Fruit fly (Drosophila melanogaster) whole organism, adult: Measurements from ENCODE around the gene Ns4.

Source experiments
- CG11617 ChIP-seq: fragments of 200-800 bp; sonication (Bioruptor generic); optimal IDR thresholded peaks from 2 replicates; lab custom pipeline; 2017; ENCODE audit warnings: mild to moderate bottlenecking, missing biosample characterization, missing genetic modification reagents, missing genetic modification characterization
- CG12768 ChIP-seq: fragments of 200-800 bp; sonication (Bioruptor generic); optimal IDR thresholded peaks from 2 replicates; lab custom pipeline; 2017; ENCODE audit warnings: missing biosample characterization, missing genetic modification characterization, mild to moderate bottlenecking, moderate library complexity, missing genetic modification reagents
- CG14711 ChIP-seq: fragments of 200-800 bp; sonication (Bioruptor generic); optimal IDR thresholded peaks from 2 replicates; lab custom pipeline; 2018; ENCODE audit warnings: missing biosample characterization, mild to moderate bottlenecking, missing genetic modification characterization, moderate library complexity
- CG1620 ChIP-seq: fragments of 200-800 bp; sonication (Bioruptor generic); optimal IDR thresholded peaks from 2 replicates; lab custom pipeline; 2016; ENCODE audit warnings: missing biosample characterization, missing genetic modification characterization
- CG33017 ChIP-seq: fragments of 200-800 bp; sonication (Bioruptor generic); optimal IDR thresholded peaks from 2 replicates; lab custom pipeline; 2018; ENCODE audit warnings: missing biosample characterization, mild to moderate bottlenecking, missing genetic modification characterization, moderate library complexity
- CG5204 ChIP-seq: fragments of 200-800 bp; sonication (Bioruptor generic); optimal IDR thresholded peaks from 2 replicates; lab custom pipeline; 2016; ENCODE audit warnings: missing biosample characterization, missing genetic modification characterization
- CG7045 ChIP-seq: fragments of 200-800 bp; sonication (Bioruptor generic); optimal IDR thresholded peaks from 2 replicates; lab custom pipeline; 2017; ENCODE audit warnings: missing biosample characterization, mild to moderate bottlenecking, missing genetic modification characterization
- CG7101 ChIP-seq: fragments of 200-800 bp; sonication (Bioruptor generic); optimal IDR thresholded peaks from 2 replicates; lab custom pipeline; 2018; ENCODE audit warnings: missing biosample characterization, mild to moderate bottlenecking, missing genetic modification characterization, moderate library complexity
- Clk ChIP-seq: fragments of 200-800 bp; sonication (Bioruptor generic); optimal IDR thresholded peaks from 2 replicates; lab custom pipeline; 2017; ENCODE audit warnings: missing biosample characterization, missing genetic modification characterization
- Crg-1 ChIP-seq: fragments of 200-800 bp; sonication (Bioruptor generic); optimal IDR thresholded peaks from 2 replicates; lab custom pipeline; 2016; ENCODE audit warnings: missing biosample characterization, missing genetic modification characterization
- Hr96 ChIP-seq: fragments of 200-800 bp; sonication (Bioruptor generic); optimal IDR thresholded peaks from 2 replicates; lab custom pipeline; 2016; ENCODE audit warnings: missing biosample characterization, missing genetic modification characterization
- Mnt ChIP-seq: fragments of 200-800 bp; sonication (Bioruptor generic); optimal IDR thresholded peaks from 2 replicates; lab custom pipeline; 2016; ENCODE audit warnings: missing biosample characterization, mild to moderate bottlenecking, missing genetic modification characterization
- bab1 ChIP-seq: fragments of 200-800 bp; sonication (Bioruptor generic); optimal IDR thresholded peaks from 3 replicates; lab custom pipeline; 2019; ENCODE audit warnings: missing biosample characterization, mild to moderate bottlenecking, missing genetic modification characterization, moderate library complexity
- cic ChIP-seq: fragments of 200-800 bp; sonication (Bioruptor generic); optimal IDR thresholded peaks from 2 replicates; lab custom pipeline; 2017; ENCODE audit warnings: missing biosample characterization, mild to moderate bottlenecking, missing genetic modification characterization, moderate library complexity
- cnc ChIP-seq, 2 experiments: fragments of >200 bp; optimal IDR thresholded peaks; 2 replicates each; lab custom pipeline; 2017
- kay ChIP-seq: fragments of 200-800 bp; sonication (Bioruptor generic); peaks from one replicate; lab custom pipeline; 2016; ENCODE audit warnings: missing biosample characterization, missing genetic modification characterization, borderline replicate concordance
- ovo ChIP-seq: fragments of 200-800 bp; sonication (Bioruptor generic); optimal IDR thresholded peaks from 2 replicates; lab custom pipeline; 2016; ENCODE audit warnings: missing biosample characterization, missing genetic modification characterization
- pad ChIP-seq: fragments of 200-800 bp; sonication (Bioruptor generic); optimal IDR thresholded peaks from 3 replicates; lab custom pipeline; 2017; ENCODE audit warnings: missing biosample characterization, missing genetic modification characterization, mild to moderate bottlenecking, moderate library complexity, missing genetic modification reagents
- tj ChIP-seq: fragments of 200-800 bp; sonication (Bioruptor generic); optimal IDR thresholded peaks from 3 replicates; lab custom pipeline; 2017; ENCODE audit warnings: missing biosample characterization, mild to moderate bottlenecking, missing genetic modification characterization, moderate library complexity
- toe ChIP-seq: fragments of 200-800 bp; sonication (Bioruptor generic); optimal IDR thresholded peaks from 2 replicates; lab custom pipeline; 2016; ENCODE audit warnings: missing biosample characterization, missing genetic modification characterization

Gene Ns4

dm6 chr2L:20734066-20734686 lies 18.1 kb upstream of the Ns4 start, which contains the start of gene TM9SF2:
TSS of gene TM9SF2 (minus strand) at chr2L:20734309.
- TF ChIP-seq kay, result no peak
- no peak for TF ChIP-seq Hr96
- no peak for TF ChIP-seq ovo (GFP tag; lab: Kevin White, UChicago)
- peak; percentile 51 for TF ChIP-seq CG5204 (GFP tag; lab: Kevin White, UChicago)
- no peak for TF ChIP-seq Clk (GFP tag; lab: Kevin White, UChicago)
- TF ChIP-seq bab1 (GFP tag; lab: Kevin White, UChicago), result no peak
- no peak for TF ChIP-seq Crg-1 (GFP tag; lab: Kevin White, UChicago)
- TF ChIP-seq Mnt (GFP tag; lab: Kevin White, UChicago), result peak; percentile 35
- peak; percentile 34 for TF ChIP-seq CG12768 (GFP tag; lab: Kevin White, UChicago)
- no peak for TF ChIP-seq CG33017
- TF ChIP-seq CG7045 (GFP tag; lab: Kevin White, UChicago), result peak; percentile 37
- peak; percentile 96 for TF ChIP-seq tj
- TF ChIP-seq CG7101, result peak; percentile 34
- peak; percentile 13 for TF ChIP-seq pad (GFP tag; lab: Kevin White, UChicago)
- TF ChIP-seq CG1620 (GFP tag; lab: Kevin White, UChicago), result peak; percentile 45
- TF ChIP-seq CG14711 (tag; lab: Kevin White, UChicago), result peak; percentile 6
- peak; percentile 6 for TF ChIP-seq CG11617 (GFP tag; lab: Kevin White, UChicago)
- TF ChIP-seq cic (GFP tag; lab: Kevin White, UChicago), result no peak
- peak; percentile 55 for TF ChIP-seq toe (GFP tag; lab: Kevin White, UChicago)
- no peak for TF ChIP-seq cnc (optimal IDR thresholded peaks at IDR 0.05; lab: Kevin White, UChicago)

DNA sequence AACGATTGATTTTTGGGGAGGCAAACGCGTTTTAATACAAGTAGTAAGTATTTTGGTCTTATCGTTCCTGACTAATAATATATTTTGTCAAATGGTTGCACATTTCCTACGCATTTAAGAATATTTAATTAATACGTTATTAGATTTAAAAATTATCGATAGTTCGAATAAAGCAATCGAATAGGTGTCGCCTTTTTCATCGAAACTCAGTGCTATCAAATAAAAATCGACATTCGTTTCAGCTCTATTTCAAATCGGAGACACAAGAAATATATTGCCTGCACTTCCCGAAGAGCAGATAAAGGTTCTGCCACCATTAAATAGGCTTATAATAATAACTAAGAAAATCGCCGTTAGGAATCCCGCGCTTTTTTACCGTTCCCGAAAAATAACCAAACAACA lies 17.6 kb upstream of the Ns4 start:
- TF ChIP-seq bab1 (GFP tag; lab: Kevin White, UChicago) (no peak), CG14711 (tag; lab: Kevin White, UChicago) (no peak), Crg-1 (GFP tag; lab: Kevin White, UChicago) (no peak), pad (GFP tag; lab: Kevin White, UChicago) (no peak), Clk (GFP tag; lab: Kevin White, UChicago) (no peak), CG11617 (GFP tag; lab: Kevin White, UChicago) (no peak), toe (GFP tag; lab: Kevin White, UChicago) (no peak), Mnt (GFP tag; lab: Kevin White, UChicago) (no peak), tj (no peak), cic (GFP tag; lab: Kevin White, UChicago) (no peak), CG33017 (no peak), Hr96 (no peak), ovo (GFP tag; lab: Kevin White, UChicago) (no peak), CG1620 (GFP tag; lab: Kevin White, UChicago) (no peak), CG7101 (no peak), CG5204 (GFP tag; lab: Kevin White, UChicago) (no peak), cnc (optimal IDR thresholded peaks at IDR 0.05; lab: Kevin White, UChicago) (no peak), kay (no peak)

DNA sequence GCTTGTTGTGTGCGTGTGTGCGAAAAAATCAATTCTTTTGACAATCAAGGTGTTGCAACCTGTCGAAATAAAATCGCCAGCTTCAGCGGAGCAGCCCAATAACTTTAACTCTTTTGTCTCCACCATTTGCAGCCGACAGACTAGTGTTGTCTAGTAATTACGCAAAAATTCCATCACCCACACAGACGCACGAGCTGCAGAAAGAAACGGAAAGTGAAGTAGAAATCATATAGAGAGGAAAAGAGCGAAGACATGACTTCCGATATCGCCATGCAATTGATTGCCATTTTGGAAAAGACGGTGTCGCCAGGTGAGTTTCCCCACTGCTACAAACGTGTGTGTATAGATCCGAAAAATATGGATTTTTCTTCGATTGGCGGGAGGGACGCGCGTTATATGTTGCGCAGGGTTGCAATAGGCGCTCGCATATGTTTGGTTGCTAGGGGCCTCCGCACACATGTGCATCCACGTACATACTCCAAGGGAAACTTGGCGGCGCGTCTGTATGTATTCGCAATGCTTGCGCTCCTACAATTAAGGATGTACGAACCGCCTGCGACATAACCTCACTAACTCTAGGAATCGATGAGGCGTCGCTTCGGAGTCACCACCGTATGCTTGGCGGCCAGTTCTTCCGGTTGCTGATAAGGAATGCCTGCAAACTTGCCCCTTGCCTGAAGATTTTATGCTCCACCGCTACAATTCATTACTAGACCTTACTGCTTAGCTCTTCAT lies 17.0 kb upstream of the Ns4 start:
- TF ChIP-seq cic (GFP tag; lab: Kevin White, UChicago) (peak; percentile 4), ovo (GFP tag; lab: Kevin White, UChicago) (no peak), CG14711 (tag; lab: Kevin White, UChicago) (peak; percentile 23), Mnt (GFP tag; lab: Kevin White, UChicago) (peak; percentile 41)

- peak; percentile 32 for TF ChIP-seq toe (GFP tag; lab: Kevin White, UChicago)
- no peak for TF ChIP-seq Clk (GFP tag; lab: Kevin White, UChicago)
- peak; percentile 15 for TF ChIP-seq CG11617 (GFP tag; lab: Kevin White, UChicago)
- TF ChIP-seq Mnt (GFP tag; lab: Kevin White, UChicago), result peak; percentile 34
- TF ChIP-seq bab1 (GFP tag; lab: Kevin White, UChicago), result peak; percentile 83
- peak; percentile 35 for TF ChIP-seq kay
- TF ChIP-seq tj, result peak; percentile 10
- peak; percentile 51 for TF ChIP-seq CG14711 (tag; lab: Kevin White, UChicago)
- no peak for TF ChIP-seq CG12768 (GFP tag; lab: Kevin White, UChicago)
- peak; percentile 38 for TF ChIP-seq CG7101
- TF ChIP-seq Hr96, result no peak
- TF ChIP-seq CG1620 (GFP tag; lab: Kevin White, UChicago), result peak; percentile 24
Observed at dm6 chr2L:20757808-20758187, 5.5 kb downstream of the Ns4 start, which contains the start of the genes Rhau and dia. TSS of gene Rhau (minus strand) at chr2L:20757985. TSS of gene dia (plus strand) at chr2L:20758144.

DNA sequence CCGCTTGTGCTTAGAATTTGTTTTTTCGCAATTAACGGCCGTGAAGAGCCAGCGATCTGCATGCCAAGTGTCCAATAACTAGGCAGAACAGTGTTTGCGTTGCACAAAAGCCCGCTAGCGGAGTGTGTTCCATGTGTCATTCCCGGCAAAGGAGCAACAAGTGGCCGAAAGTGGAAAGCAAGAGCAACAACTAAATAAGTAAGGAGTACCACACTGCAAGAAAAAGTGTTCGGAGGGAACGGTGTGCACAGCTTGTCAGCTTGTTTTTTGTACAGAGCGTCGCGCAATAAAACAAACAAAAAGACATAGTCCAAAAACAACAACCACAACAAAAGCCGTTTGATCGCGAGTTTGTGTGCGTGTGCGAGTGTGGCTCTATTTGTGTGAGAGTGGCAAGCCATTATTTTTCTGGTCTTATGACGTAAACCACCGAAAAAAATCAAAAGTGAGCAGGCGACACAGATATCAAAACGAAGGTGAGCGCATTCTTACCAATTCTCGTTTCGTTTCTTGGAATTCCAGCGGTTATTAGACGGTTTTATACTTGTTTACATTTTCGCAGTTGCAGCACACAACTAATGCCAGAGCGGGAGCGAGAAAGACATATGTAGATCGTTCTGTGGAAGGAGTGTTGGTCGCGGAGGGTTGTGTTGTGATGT lies 6.0 kb downstream of the Ns4 start:
- no peak for TF ChIP-seq cnc (optimal IDR thresholded peaks at IDR 0.05; lab: Kevin White, UChicago)
- no peak for TF ChIP-seq CG12768 (GFP tag; lab: Kevin White, UChicago)
- TF ChIP-seq CG14711 (tag; lab: Kevin White, UChicago), result no peak
- TF ChIP-seq tj, result no peak
- no peak for TF ChIP-seq Clk (GFP tag; lab: Kevin White, UChicago)
- TF ChIP-seq CG5204 (GFP tag; lab: Kevin White, UChicago), result no peak
- TF ChIP-seq pad (GFP tag; lab: Kevin White, UChicago), result peak; percentile 32
- TF ChIP-seq Hr96, result no peak
- no peak for TF ChIP-seq bab1 (GFP tag; lab: Kevin White, UChicago)
- no peak for TF ChIP-seq ovo (GFP tag; lab: Kevin White, UChicago)
- TF ChIP-seq CG7101, result no peak
- no peak for TF ChIP-seq CG1620 (GFP tag; lab: Kevin White, UChicago)
- TF ChIP-seq CG33017, result peak; percentile 1
- no peak for TF ChIP-seq Crg-1 (GFP tag; lab: Kevin White, UChicago)
- TF ChIP-seq toe (GFP tag; lab: Kevin White, UChicago), result no peak
- TF ChIP-seq CG7045 (GFP tag; lab: Kevin White, UChicago), result no peak
- TF ChIP-seq kay, result no peak
- TF ChIP-seq Mnt (GFP tag; lab: Kevin White, UChicago), result peak; percentile 5
- TF ChIP-seq CG11617 (GFP tag; lab: Kevin White, UChicago), result peak; percentile 12
- TF ChIP-seq cic (GFP tag; lab: Kevin White, UChicago), result no peak
